Worm (Caenorhabditis elegans): ENCODE data around the gene F26F4.5.

DNA sequence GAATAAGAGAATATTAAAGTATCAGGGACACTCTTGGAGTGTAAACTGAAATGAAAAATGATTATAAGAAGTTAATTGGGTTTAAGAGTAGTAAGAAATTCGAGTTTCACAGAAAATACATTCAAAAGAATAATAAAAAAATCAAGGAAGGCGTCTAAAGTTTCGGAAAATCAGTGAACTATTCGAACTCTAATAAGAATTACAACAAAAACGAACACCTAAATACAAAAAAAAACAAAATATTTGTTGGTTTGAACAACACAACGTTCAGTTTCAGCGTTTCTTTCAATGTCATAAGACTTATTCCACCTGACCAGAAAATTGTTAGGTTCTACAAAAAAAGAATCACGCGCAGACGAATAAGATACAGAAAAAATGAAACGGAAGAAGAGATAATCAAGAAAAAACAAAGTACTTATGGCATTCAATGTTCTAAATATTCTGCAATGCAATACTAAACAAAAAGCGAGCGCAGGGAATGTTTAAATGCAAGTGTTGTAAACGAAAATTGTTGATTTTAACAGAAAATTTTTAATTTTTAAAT is 8.1 kb upstream of the F26F4.5 start, which contains the start of gene nhl-2:
- TF ChIP-seq pha-4 (tag; optimal IDR thresholded peaks at IDR 0.05) (no peak), lin-32 (GFP tag; optimal IDR thresholded peaks at IDR 0.05) (no peak), ham-2 (GFP tag; optimal IDR thresholded peaks at IDR 0.05) (no peak), elt-3 (tag; optimal IDR thresholded peaks at IDR 0.05) (no peak), lin-13 (tag; optimal IDR thresholded peaks at IDR 0.05) (no peak), lsy-2 (tag; optimal IDR thresholded peaks at IDR 0.05) (no peak), sptf-1 (tag; optimal IDR thresholded peaks at IDR 0.05) (no peak), ztf-11 (tag; optimal IDR thresholded peaks at IDR 0.05) (no peak), nhr-28 (tag; optimal IDR thresholded peaks at IDR 0.05) (no peak)

Data from whole organism, mixed stage, embryonic.